Worm (Caenorhabditis elegans) whole organism, dauer: ENCODE measurements around the gene grl-28.
"Not testable (repeated sequence)": the region's sequence is repeated elsewhere in the genome, so short reads cannot be mapped to it uniquely, and the experiment has no call there.

ENCODE experiments used
- unc-62 ChIP-seq: sonication (generic microtip); optimal IDR thresholded peaks from 2 replicates; lab custom pipeline; 2017; ENCODE audit warnings: missing biosample characterization, missing genetic modification reagents, missing genetic modification characterization

The grl-28 gene

ce11 chrV:3578813-3579212 is 27.1 kb upstream of the grl-28 start, which contains the start of gene pygl-1:
TSS of gene pygl-1 (plus strand) at chrV:3579023.
- no peak for TF ChIP-seq unc-62

ce11 chrV:3575759-3576158 is 24.1 kb upstream of the grl-28 start, which contains the start of gene grl-27:
TSS of gene grl-27 (minus strand) at chrV:3575859.
- no peak for TF ChIP-seq unc-62

ce11 chrV:3572408-3572807 is 20.7 kb upstream of the grl-28 start, which contains the start of gene F40C5.1:
TSS of gene F40C5.1 (plus strand) at chrV:3572708.
- TF ChIP-seq unc-62: not testable (repeated sequence)

ce11 chrV:3570695-3571094 is 19.0 kb upstream of the grl-28 start, which contains the start of gene F40C5.2:
TSS of gene F40C5.2 (plus strand) at chrV:3570995.
- TF ChIP-seq unc-62: not testable (repeated sequence)

- TF ChIP-seq unc-62: not testable (repeated sequence)
These were observed 12.7 kb upstream of the grl-28 start, which contains the start of gene T24A6.17 for ce11 chrV:3564335-3564734. TSS of gene T24A6.17 (minus strand) at chrV:3564435.

- TF ChIP-seq unc-62: not testable (repeated sequence)
These were observed 11.2 kb upstream of the grl-28 start, which contains the start of gene T24A6.16 for ce11 chrV:3562824-3563223. TSS of gene T24A6.16 (minus strand) at chrV:3562924.

ce11 chrV:3558744-3559143 is 7.1 kb upstream of the grl-28 start, which contains the start of gene T24A6.1:
TSS of gene T24A6.1 (plus strand) at chrV:3559044.
- TF ChIP-seq unc-62: not testable (repeated sequence)

- TF ChIP-seq unc-62: no peak
These were observed 5.8 kb upstream of the grl-28 start, which contains the start of gene grl-31 for ce11 chrV:3557422-3557821. TSS of gene grl-31 (minus strand) at chrV:3557778.

ce11 chrV:3555986-3556385 is 4.3 kb upstream of the grl-28 start, which contains the start of gene grl-30:
TSS of gene grl-30 (plus strand) at chrV:3556286.
- TF ChIP-seq unc-62: no peak

ce11 chrV:3554869-3555268 is 3.2 kb upstream of the grl-28 start, which contains the start of gene grl-29:
TSS of gene grl-29 (minus strand) at chrV:3555236.
- no peak for TF ChIP-seq unc-62

- TF ChIP-seq unc-62: no peak
These were observed 1.2 kb upstream of the grl-28 start, which contains the start of gene T24A6.20 for ce11 chrV:3552740-3553469. TSS of gene T24A6.20 (plus strand) at chrV:3553134.

ce11 chrV:3549553-3549952 is 2.1 kb downstream of the grl-28 start, which contains the start of gene sri-21:
TSS of gene sri-21 (plus strand) at chrV:3549853.
- no peak for TF ChIP-seq unc-62

- no peak for TF ChIP-seq unc-62
These were observed 2.9 kb downstream of the grl-28 start, which contains the start of gene srw-130 for ce11 chrV:3548798-3549197. TSS of gene srw-130 (minus strand) at chrV:3548898.

- no peak for TF ChIP-seq unc-62
These were observed 5.1 kb downstream of the grl-28 start, which contains the start of gene srbc-68 for ce11 chrV:3546517-3546916. TSS of gene srbc-68 (minus strand) at chrV:3546617.

- no peak for TF ChIP-seq unc-62
These were observed 8.3 kb downstream of the grl-28 start, which contains the start of gene nhr-222 for ce11 chrV:3543344-3543743. TSS of gene nhr-222 (minus strand) at chrV:3543444.

- TF ChIP-seq unc-62: no peak
These were observed 10.5 kb downstream of the grl-28 start, which contains the start of gene srbc-67 for ce11 chrV:3541117-3541516. TSS of gene srbc-67 (minus strand) at chrV:3541217.

ce11 chrV:3538307-3538706 is 13.4 kb downstream of the grl-28 start, which contains the start of gene nhr-93:
TSS of gene nhr-93 (minus strand) at chrV:3538407.
- no peak for TF ChIP-seq unc-62
